Worm (Caenorhabditis elegans) whole organism, L3 larva: ENCODE measurements around the gene R10E9.2.

Experiments
- ceh-16 ChIP-seq: sonication (generic microtip); optimal IDR thresholded peaks from 2 replicates; lab custom pipeline; 2017; ENCODE audit warnings: missing biosample characterization, missing genetic modification characterization
- egl-27 ChIP-seq: sonication (generic microtip); optimal IDR thresholded peaks from 4 replicates; lab custom pipeline; 2017; ENCODE audit warnings: missing biosample characterization, missing genetic modification reagents, missing genetic modification characterization
- elt-1 ChIP-seq: fragments of 150-350 bp; optimal IDR thresholded peaks from 2 replicates; lab custom pipeline; 2014; ENCODE audit warnings: missing biosample characterization, missing genetic modification characterization
- elt-2 ChIP-seq: sonication (generic microtip); optimal IDR thresholded peaks from 2 replicates; lab custom pipeline; 2016; ENCODE audit warnings: missing genetic modification reagents, mild to moderate bottlenecking, missing genetic modification characterization, missing compliant biosample characterization
- elt-3 ChIP-seq, 3 experiments: fragments of 150-350 bp in 1 of 3; sonication (generic microtip) in 2 of 3; optimal IDR thresholded peaks; 2 replicates in 2 of 3; 4 replicates in 1 of 3; lab custom pipeline; 2014 to 2017; ENCODE audit warnings: missing biosample characterization in 3 of 3, missing genetic modification characterization in 3 of 3
- lin-15B ChIP-seq: fragments of 150-350 bp; optimal IDR thresholded peaks from 2 replicates; lab custom pipeline; 2014; ENCODE audit warnings: missing biosample characterization, missing genetic modification characterization
- lin-39 ChIP-seq: fragments of 150-350 bp; optimal IDR thresholded peaks from 2 replicates; lab custom pipeline; 2018; ENCODE audit warnings: missing biosample characterization, missing genetic modification reagents, missing genetic modification characterization
- nfya-1 ChIP-seq: sonication (generic microtip); optimal IDR thresholded peaks from 2 replicates; lab custom pipeline; 2017; ENCODE audit warnings: missing genetic modification characterization, mild to moderate bottlenecking, missing compliant biosample characterization, antibody characterized with exemption, moderate library complexity; ENCODE audit not compliant: insufficient read depth
- nhr-23 ChIP-seq: fragments of 150-350 bp; optimal IDR thresholded peaks from 2 replicates; lab custom pipeline; 2014; ENCODE audit warnings: missing biosample characterization, missing genetic modification reagents, missing genetic modification characterization
- nhr-77 ChIP-seq: fragments of 150-350 bp; optimal IDR thresholded peaks from 2 replicates; lab custom pipeline; 2014; ENCODE audit warnings: missing biosample characterization, missing genetic modification characterization
- sea-2 ChIP-seq: fragments of 150-350 bp; sonication (generic microtip); optimal IDR thresholded peaks from 4 replicates; lab custom pipeline; 2014; ENCODE audit warnings: missing biosample characterization, missing genetic modification reagents, missing genetic modification characterization
- skn-1 ChIP-seq: fragments of 150-350 bp; optimal IDR thresholded peaks from 2 replicates; lab custom pipeline; 2014; ENCODE audit warnings: missing biosample characterization, missing genetic modification characterization
- ztf-11 ChIP-seq: fragments of 150-350 bp; optimal IDR thresholded peaks from 2 replicates; lab custom pipeline; 2014; ENCODE audit warnings: missing biosample characterization, missing genetic modification characterization

DNA sequence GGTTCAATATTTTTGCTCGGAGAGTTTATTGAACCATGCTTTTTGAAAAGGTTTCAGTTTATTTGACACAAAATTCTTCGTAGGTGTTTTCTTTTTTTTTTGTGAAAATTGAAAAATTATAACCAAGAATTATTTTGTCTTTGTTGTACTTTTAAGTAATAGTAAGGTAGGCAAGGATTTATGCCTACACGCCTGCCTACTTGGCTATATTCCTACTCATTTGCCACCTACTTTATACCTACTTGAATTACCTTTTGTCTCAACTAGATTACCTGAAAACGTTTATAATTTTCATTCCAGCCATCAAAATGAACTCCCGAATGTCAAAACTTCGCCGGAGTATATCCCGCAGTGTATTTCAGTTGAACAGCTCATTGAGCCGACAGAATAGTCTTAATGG is 47.9 kb upstream of the R10E9.2 start, which contains the start of gene C36E8.4:
- TF ChIP-seq ztf-11 (tag; lab: Kevin White, UChicago) (no peak), nhr-23 (tag; lab: Kevin White, UChicago) (no peak), skn-1 (no peak), lin-15B (tag; lab: Kevin White, UChicago) (no peak), elt-3 (tag; optimal IDR thresholded peaks at IDR 0.05; lab: Kevin White, UChicago) (no peak), elt-2 (no peak), ceh-16 (tag; lab: Kevin White, UChicago) (no peak), lin-39 (no peak), nhr-77 (no peak), nfya-1 (tag; lab: Kevin White, UChicago) (no peak), elt-1 (tag; lab: Kevin White, UChicago) (no peak), sea-2 (no peak), egl-27 (no peak)
